Fruit fly (Drosophila melanogaster) whole organism, wandering third instar larva: ENCODE results near the gene Ace.

ENCODE experiments used
- CrebA ChIP-seq: fragments of 200-800 bp; sonication (Bioruptor generic); optimal IDR thresholded peaks from 2 replicates; lab custom pipeline; 2016; ENCODE audit warnings: missing biosample characterization, mild to moderate bottlenecking, missing genetic modification characterization, borderline replicate concordance
- Dfd ChIP-seq: fragments of >200 bp; optimal IDR thresholded peaks from 2 replicates; lab custom pipeline; 2017; ENCODE audit warnings: missing biosample characterization, missing genetic modification characterization
- Hnf4 ChIP-seq: fragments of 200-800 bp; sonication (Bioruptor generic); optimal IDR thresholded peaks from 2 replicates; lab custom pipeline; 2016; ENCODE audit warnings: missing biosample characterization, mild to moderate bottlenecking, missing genetic modification characterization
- Hr78 ChIP-seq: fragments of >200 bp; optimal IDR thresholded peaks from 2 replicates; lab custom pipeline; 2017; ENCODE audit warnings: missing biosample characterization, missing genetic modification characterization
- Hr83 ChIP-seq: fragments of 200-300 bp; sonication (Bioruptor generic); optimal IDR thresholded peaks from 2 replicates; lab custom pipeline; 2016; ENCODE audit warnings: missing biosample characterization, mild to moderate bottlenecking, missing genetic modification characterization, moderate library complexity; ENCODE audit not compliant: poor library complexity, severe bottlenecking
- br ChIP-seq: fragments of 200-800 bp; sonication (Bioruptor generic); optimal IDR thresholded peaks from 2 replicates; lab custom pipeline; 2016; ENCODE audit warnings: missing biosample characterization, missing genetic modification characterization
- dl ChIP-seq, 2 experiments: fragments of 175-275, 200-275 bp in 1 of 2; fragments of 200-275 bp in 1 of 2; sonication (Bioruptor generic); optimal IDR thresholded peaks; lab custom pipeline; 2018; ENCODE audit warnings: mild to moderate bottlenecking in 2 of 2, missing biosample characterization in 2 of 2, missing genetic modification characterization in 2 of 2, moderate library complexity in 2 of 2; ENCODE audit not compliant: partially characterized antibody in 2 of 2, insufficient read depth in 1 of 2
- dsf ChIP-seq: sonication (Bioruptor generic); optimal IDR thresholded peaks from 2 replicates; lab custom pipeline; 2016; ENCODE audit warnings: missing biosample characterization, missing genetic modification characterization, borderline replicate concordance
- ey ChIP-seq: fragments of 200-800 bp; sonication (Bioruptor generic); optimal IDR thresholded peaks from 2 replicates; lab custom pipeline; 2016; ENCODE audit warnings: missing biosample characterization, missing genetic modification characterization
- h ChIP-seq: fragments of 200-800 bp; sonication (Bioruptor generic); optimal IDR thresholded peaks from 3 replicates; lab custom pipeline; 2016; ENCODE audit warnings: missing biosample characterization, mild to moderate bottlenecking, missing genetic modification characterization
- lola ChIP-seq: fragments of >200 bp; optimal IDR thresholded peaks from 2 replicates; lab custom pipeline; 2017; ENCODE audit warnings: missing biosample characterization, missing genetic modification characterization
- pan ChIP-seq: fragments of >200 bp; optimal IDR thresholded peaks from 2 replicates; lab custom pipeline; 2017
- rgr ChIP-seq: fragments of 200-800 bp; sonication (Bioruptor generic); optimal IDR thresholded peaks from 3 replicates; lab custom pipeline; 2016; ENCODE audit warnings: missing biosample characterization, mild to moderate bottlenecking, missing genetic modification characterization
- sv ChIP-seq: fragments of 200-800 bp; sonication (Bioruptor generic); optimal IDR thresholded peaks from 3 replicates; lab custom pipeline; 2016; ENCODE audit warnings: missing biosample characterization, missing genetic modification characterization

DNA sequence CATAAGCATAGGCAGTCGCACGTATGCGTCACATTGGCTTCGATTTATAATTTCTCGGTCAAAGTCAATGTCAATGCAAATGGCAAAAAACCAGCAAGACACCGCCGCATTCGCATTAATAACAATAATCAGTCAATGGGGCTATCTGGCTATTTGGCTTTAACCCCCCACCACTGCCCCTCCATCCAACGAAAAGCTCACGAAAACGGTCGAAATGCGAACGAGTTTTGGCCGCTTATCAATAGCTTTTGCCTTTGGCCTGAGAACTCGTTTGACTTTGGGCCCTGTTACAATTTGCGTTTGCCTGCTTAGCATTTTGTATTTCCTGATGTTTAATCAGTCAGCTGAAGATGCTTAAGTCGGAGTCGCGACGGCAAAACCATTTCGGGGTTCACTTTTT, 14.1 kb upstream of the Ace start:
- TF ChIP-seq CrebA = no peak
- no peak for TF ChIP-seq Hr83
- TF ChIP-seq h = peak; percentile 10
- no peak for TF ChIP-seq Hnf4 (GFP tag; lab: Kevin White, UChicago)
- TF ChIP-seq pan (lab: Kevin White, UChicago) = no peak
- no peak for TF ChIP-seq rgr (GFP tag; lab: Kevin White, UChicago)
- TF ChIP-seq ey (GFP tag; lab: Kevin White, UChicago) = no peak
- no peak for TF ChIP-seq sv (GFP tag; lab: Kevin White, UChicago)
- no peak for TF ChIP-seq lola (GFP tag; lab: Kevin White, UChicago)
- no peak for TF ChIP-seq br
- no peak for TF ChIP-seq dl (GFP tag; optimal IDR thresholded peaks at IDR 0.05; lab: Kevin White, UChicago; ENCODE audit: insufficient read depth in 1 of 2, partially characterized antibody in 2 of 2)
- TF ChIP-seq dsf (GFP tag; lab: Kevin White, UChicago) = no peak
- no peak for TF ChIP-seq Dfd
- TF ChIP-seq Hr78 = no peak
